Fruit fly (Drosophila melanogaster) whole organism, wandering third instar larva: Measurements from ENCODE around the gene heix.

Experiments used
- Abd-B ChIP-seq: fragments of >200 bp; optimal IDR thresholded peaks from 2 replicates; lab custom pipeline; 2017; ENCODE audit warnings: missing biosample characterization, missing genetic modification characterization
- CG32264 ChIP-seq: fragments of 200-800 bp; sonication (Bioruptor generic); optimal IDR thresholded peaks from 2 replicates; lab custom pipeline; 2016; ENCODE audit warnings: missing biosample characterization, missing genetic modification characterization
- CG9705 ChIP-seq: fragments of 200-800 bp; sonication (Bioruptor generic); optimal IDR thresholded peaks from 2 replicates; lab custom pipeline; 2018; ENCODE audit warnings: missing biosample characterization, mild to moderate bottlenecking, missing genetic modification characterization
- CrebA ChIP-seq: fragments of 200-800 bp; sonication (Bioruptor generic); optimal IDR thresholded peaks from 2 replicates; lab custom pipeline; 2016; ENCODE audit warnings: missing biosample characterization, mild to moderate bottlenecking, missing genetic modification characterization, borderline replicate concordance
- Dfd ChIP-seq: fragments of >200 bp; optimal IDR thresholded peaks from 2 replicates; lab custom pipeline; 2017; ENCODE audit warnings: missing biosample characterization, missing genetic modification characterization
- Dif ChIP-seq: fragments of 200-275, 200-300 bp; sonication (Bioruptor generic); optimal IDR thresholded peaks from 2 replicates; lab custom pipeline; 2018; ENCODE audit warnings: missing biosample characterization, missing genetic modification characterization; ENCODE audit not compliant: partially characterized antibody
- GATAd ChIP-seq: sonication (Bioruptor generic); optimal IDR thresholded peaks from 2 replicates; lab custom pipeline; 2016; ENCODE audit warnings: missing biosample characterization, missing genetic modification characterization
- HLH106 ChIP-seq: fragments of 200-800 bp; optimal IDR thresholded peaks from 3 replicates; lab custom pipeline; 2019; ENCODE audit warnings: missing biosample characterization, mild to moderate bottlenecking, missing genetic modification characterization, moderate library complexity
- Hnf4 ChIP-seq: fragments of 200-800 bp; sonication (Bioruptor generic); optimal IDR thresholded peaks from 2 replicates; lab custom pipeline; 2016; ENCODE audit warnings: missing biosample characterization, mild to moderate bottlenecking, missing genetic modification characterization
- Hr83 ChIP-seq: fragments of 200-300 bp; sonication (Bioruptor generic); optimal IDR thresholded peaks from 2 replicates; lab custom pipeline; 2016; ENCODE audit warnings: missing biosample characterization, mild to moderate bottlenecking, missing genetic modification characterization, moderate library complexity; ENCODE audit not compliant: poor library complexity, severe bottlenecking
- Myc ChIP-seq: fragments of >200 bp; optimal IDR thresholded peaks from 2 replicates; lab custom pipeline; 2017
- OdsH ChIP-seq: fragments of 200-800 bp; sonication (Bioruptor generic); optimal IDR thresholded peaks from 2 replicates; lab custom pipeline; 2016; ENCODE audit warnings: missing biosample characterization, mild to moderate bottlenecking, missing genetic modification characterization
- Rel ChIP-seq, 2 experiments: fragments of 200-800 bp; sonication (Bioruptor generic) in 1 of 2; optimal IDR thresholded peaks; 2 replicates in 1 of 2; 3 replicates in 1 of 2; lab custom pipeline; 2016 to 2019; ENCODE audit warnings: mild to moderate bottlenecking in 2 of 2, missing biosample characterization in 2 of 2, missing genetic modification characterization in 2 of 2, moderate library complexity in 1 of 2
- Sp1 ChIP-seq: fragments of 200-800 bp; sonication (Bioruptor generic); optimal IDR thresholded peaks from 3 replicates; lab custom pipeline; 2019; ENCODE audit warnings: missing biosample characterization, mild to moderate bottlenecking, missing genetic modification characterization, moderate library complexity
- Vsx2 ChIP-seq: fragments of 200-300, 225-300 bp; sonication (Bioruptor generic); optimal IDR thresholded peaks from 2 replicates; lab custom pipeline; 2018; ENCODE audit warnings: missing biosample characterization, missing genetic modification characterization; ENCODE audit not compliant: partially characterized antibody
- br ChIP-seq: fragments of 200-800 bp; sonication (Bioruptor generic); optimal IDR thresholded peaks from 2 replicates; lab custom pipeline; 2016; ENCODE audit warnings: missing biosample characterization, missing genetic modification characterization
- brk ChIP-seq: fragments of 200-800 bp; sonication (Bioruptor generic); optimal IDR thresholded peaks from 2 replicates; lab custom pipeline; 2016; ENCODE audit warnings: missing biosample characterization, mild to moderate bottlenecking, missing genetic modification characterization
- dl ChIP-seq, 2 experiments: fragments of 175-275, 200-275 bp in 1 of 2; fragments of 200-275 bp in 1 of 2; sonication (Bioruptor generic); optimal IDR thresholded peaks; lab custom pipeline; 2018; ENCODE audit warnings: mild to moderate bottlenecking in 2 of 2, missing biosample characterization in 2 of 2, missing genetic modification characterization in 2 of 2, moderate library complexity in 2 of 2; ENCODE audit not compliant: partially characterized antibody in 2 of 2, insufficient read depth in 1 of 2
- dmrt93B ChIP-seq: fragments of 200-800 bp; sonication (Bioruptor generic); optimal IDR thresholded peaks from 2 replicates; lab custom pipeline; 2018; ENCODE audit warnings: missing biosample characterization, mild to moderate bottlenecking, missing genetic modification characterization
- dsf ChIP-seq: sonication (Bioruptor generic); optimal IDR thresholded peaks from 2 replicates; lab custom pipeline; 2016; ENCODE audit warnings: missing biosample characterization, missing genetic modification characterization, borderline replicate concordance
- ey ChIP-seq: fragments of 200-800 bp; sonication (Bioruptor generic); optimal IDR thresholded peaks from 2 replicates; lab custom pipeline; 2016; ENCODE audit warnings: missing biosample characterization, missing genetic modification characterization
- foxo ChIP-seq, 2 experiments: fragments of 200-800 bp; sonication (Bioruptor generic); optimal IDR thresholded peaks; 2 replicates in 1 of 2; 3 replicates in 1 of 2; lab custom pipeline; 2016 to 2017; ENCODE audit warnings: missing biosample characterization in 2 of 2, missing genetic modification characterization in 2 of 2
- fru ChIP-seq: fragments of 200-800 bp; sonication (Bioruptor generic); optimal IDR thresholded peaks from 3 replicates; lab custom pipeline; 2016; ENCODE audit warnings: missing biosample characterization, mild to moderate bottlenecking, missing genetic modification characterization
- h ChIP-seq: fragments of 200-800 bp; sonication (Bioruptor generic); optimal IDR thresholded peaks from 3 replicates; lab custom pipeline; 2016; ENCODE audit warnings: missing biosample characterization, mild to moderate bottlenecking, missing genetic modification characterization
- jim ChIP-seq: fragments of 175-275, 200-325 bp; sonication (Bioruptor generic); optimal IDR thresholded peaks from 2 replicates; lab custom pipeline; 2016; ENCODE audit warnings: missing biosample characterization, mild to moderate bottlenecking, missing genetic modification characterization
- lola ChIP-seq: fragments of >200 bp; optimal IDR thresholded peaks from 2 replicates; lab custom pipeline; 2017; ENCODE audit warnings: missing biosample characterization, missing genetic modification characterization
- psq ChIP-seq: fragments of 200-800 bp; sonication (Bioruptor generic); optimal IDR thresholded peaks from 3 replicates; lab custom pipeline; 2017; ENCODE audit warnings: missing biosample characterization, mild to moderate bottlenecking, missing genetic modification characterization, moderate library complexity
- rgr ChIP-seq: fragments of 200-800 bp; sonication (Bioruptor generic); optimal IDR thresholded peaks from 3 replicates; lab custom pipeline; 2016; ENCODE audit warnings: missing biosample characterization, mild to moderate bottlenecking, missing genetic modification characterization
- sage ChIP-seq: fragments of 200-800 bp; sonication (Bioruptor generic); optimal IDR thresholded peaks from 2 replicates; lab custom pipeline; 2016; ENCODE audit warnings: missing biosample characterization, mild to moderate bottlenecking, missing genetic modification characterization
- woc ChIP-seq: sonication (Bioruptor generic); optimal IDR thresholded peaks from 2 replicates; lab custom pipeline; 2016; ENCODE audit warnings: missing biosample characterization, mild to moderate bottlenecking, missing genetic modification characterization

The heix gene

dm6 chr2L:16268869-16269231 lies 30.8 kb downstream of the heix start:
- TF ChIP-seq Vsx2 (GFP tag; lab: Kevin White, UChicago): no peak
- no peak for TF ChIP-seq h (GFP tag; lab: Kevin White, UChicago)
- no peak for TF ChIP-seq dmrt93B
- TF ChIP-seq jim (GFP tag; lab: Kevin White, UChicago): no peak
- no peak for TF ChIP-seq HLH106 (tag; lab: Kevin White, UChicago)
- TF ChIP-seq CG32264 (GFP tag; lab: Kevin White, UChicago): no peak
- TF ChIP-seq woc (GFP tag; lab: Kevin White, UChicago): no peak
- no peak for TF ChIP-seq Dfd (GFP tag; lab: Kevin White, UChicago)
- TF ChIP-seq brk (GFP tag; lab: Kevin White, UChicago): no peak
- TF ChIP-seq br: no peak

DNA sequence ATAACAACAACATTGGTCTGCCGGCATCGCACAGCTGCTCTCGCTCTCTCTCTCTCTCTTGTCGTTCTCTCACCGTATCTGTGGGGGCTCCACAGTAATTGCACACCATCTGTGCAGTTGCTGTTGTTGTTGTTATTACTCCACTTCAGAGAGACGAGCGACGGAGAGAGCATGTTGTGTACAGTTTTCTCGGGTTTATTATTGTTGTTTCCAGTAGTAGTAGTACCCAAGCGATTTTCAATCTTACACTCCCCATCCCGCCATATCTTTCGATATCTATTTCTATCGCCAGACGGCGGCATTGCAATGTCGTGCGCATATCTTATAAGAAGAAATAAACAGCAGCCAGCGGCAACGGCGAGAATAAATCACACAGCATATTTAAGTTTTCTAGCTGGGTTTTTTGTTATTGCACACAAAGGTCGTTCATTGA lies 31.5 kb downstream of the heix start:
- TF ChIP-seq GATAd (GFP tag; lab: Kevin White, UChicago) (no peak), Vsx2 (GFP tag; lab: Kevin White, UChicago) (peak; percentile 44), Rel (GFP tag; optimal IDR thresholded peaks at IDR 0.05; lab: Kevin White, UChicago) (no peak), Rel (tag; optimal IDR thresholded peaks at IDR 0.05; lab: Kevin White, UChicago) (peak; percentile 53), Hr83 (GFP tag; lab: Kevin White, UChicago) (no peak), dl (GFP tag; optimal IDR thresholded peaks at IDR 0.05; lab: Kevin White, UChicago; ENCODE audit: insufficient read depth in 1 of 2, partially characterized antibody in 2 of 2) (peak; percentile 67 to 71), Abd-B (GFP tag; lab: Kevin White, UChicago) (no peak), fru (GFP tag; lab: Kevin White, UChicago) (peak; percentile 86), ey (no peak), psq (GFP tag; lab: Kevin White, UChicago) (no peak), HLH106 (tag; lab: Kevin White, UChicago) (no peak), Dif (GFP tag; lab: Kevin White, UChicago) (peak; percentile 77)
- TF ChIP-seq, all 38 proteins: peak for 5

DNA sequence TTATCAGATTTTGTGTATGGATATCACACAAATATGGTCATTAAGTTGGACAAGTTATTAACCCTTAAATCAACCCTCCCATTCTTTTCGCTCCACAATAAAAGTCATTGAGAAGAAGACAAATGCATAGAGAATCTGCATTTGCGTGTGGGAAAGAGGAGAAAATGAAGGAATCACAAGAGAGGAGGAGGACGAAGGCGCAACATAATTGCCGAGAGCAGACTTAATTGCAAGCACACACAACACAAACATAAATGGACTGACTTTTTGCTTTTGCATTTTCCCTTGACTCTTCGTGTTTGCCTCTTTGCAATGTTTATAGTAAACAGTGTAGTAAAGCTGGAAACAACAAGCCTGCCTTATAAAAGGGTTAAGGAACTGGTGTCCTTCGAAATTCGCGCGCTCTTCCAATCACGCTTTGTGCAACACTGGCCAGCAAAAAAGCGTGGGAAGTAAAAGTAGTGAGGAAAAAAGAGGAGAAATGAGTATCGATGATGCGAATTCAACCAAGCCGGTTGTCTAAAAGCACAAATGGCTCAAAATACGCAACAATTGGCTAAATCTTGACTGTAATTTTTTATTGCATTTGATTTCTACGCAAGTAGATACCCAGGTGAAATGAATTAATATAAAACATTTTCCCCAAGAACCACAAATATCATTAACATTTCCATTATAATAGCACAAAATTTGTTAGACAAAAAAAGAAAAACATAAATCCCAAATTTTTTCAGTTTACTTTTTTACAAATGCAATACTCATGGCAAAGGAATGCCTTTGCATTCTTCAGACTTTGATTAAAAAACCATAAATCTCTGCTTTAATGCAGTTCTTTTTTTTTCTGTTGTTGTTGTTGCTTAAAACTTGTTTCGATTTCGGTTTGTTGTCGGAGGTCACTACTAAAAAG lies 32.2 kb downstream of the heix start:
- TF ChIP-seq Myc (lab: Kevin White, UChicago): no peak
- no peak for TF ChIP-seq OdsH (GFP tag; lab: Kevin White, UChicago)
- peak; percentile 82 for TF ChIP-seq psq (GFP tag; lab: Kevin White, UChicago)
- TF ChIP-seq Hr83 (GFP tag; lab: Kevin White, UChicago): peak; percentile 27
- no peak for TF ChIP-seq woc (GFP tag; lab: Kevin White, UChicago)
- TF ChIP-seq HLH106 (tag; lab: Kevin White, UChicago): no peak
- no peak for TF ChIP-seq h (GFP tag; lab: Kevin White, UChicago)
- TF ChIP-seq dmrt93B: no peak
- TF ChIP-seq ey: peak; percentile 3
- TF ChIP-seq CG9705 (GFP tag; lab: Kevin White, UChicago): no peak
- peak in 1 of 2 experiments; percentile 18 for TF ChIP-seq foxo (GFP tag; optimal IDR thresholded peaks at IDR 0.05; lab: Kevin White, UChicago)
- no peak for TF ChIP-seq sage (GFP tag; lab: Kevin White, UChicago)
- no peak for TF ChIP-seq dsf
- no peak for TF ChIP-seq Abd-B (GFP tag; lab: Kevin White, UChicago)

dm6 chr2L:16263723-16264122 lies 35.9 kb downstream of the heix start:
- TF ChIP-seq dsf (no peak), lola (GFP tag; lab: Kevin White, UChicago) (no peak), ey (no peak), Myc (lab: Kevin White, UChicago) (no peak), Hnf4 (GFP tag; lab: Kevin White, UChicago) (no peak), dmrt93B (no peak)

DNA sequence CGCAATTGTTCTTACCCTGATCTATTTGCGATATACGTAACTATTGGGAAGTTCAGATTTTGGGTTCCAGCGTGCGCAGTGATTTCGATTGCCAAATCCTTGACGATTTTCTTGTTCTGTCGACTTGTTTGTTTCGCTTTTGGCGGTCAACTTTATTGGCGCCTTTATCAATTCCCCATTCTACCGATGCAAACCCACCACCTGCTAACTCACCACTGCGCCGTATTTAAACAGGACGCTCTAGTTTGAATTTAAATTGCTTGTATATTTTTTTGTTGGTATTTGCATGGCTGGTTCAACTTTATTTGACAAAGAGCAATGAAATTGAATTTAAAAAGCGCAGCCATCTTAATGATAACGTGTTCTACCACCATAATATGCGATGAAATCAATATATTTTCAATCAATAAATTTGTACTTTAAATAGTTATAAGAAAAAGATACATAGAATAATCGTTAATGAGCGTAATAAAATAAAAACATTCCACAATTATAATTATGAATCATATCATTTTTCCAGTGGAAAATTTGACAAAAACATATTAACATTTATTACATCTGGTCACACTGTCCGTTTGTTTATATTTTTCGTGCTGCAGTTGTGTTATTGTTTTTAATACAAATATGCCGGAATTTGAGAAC lies 38.0 kb downstream of the heix start, which contains the start of the genes twe and CG4935:
Gene twe, minus strand, starts transcription at position 302 of the 642 bp plus-strand sequence.
Gene CG4935, plus strand, starts transcription at position 566 of the 642 bp plus-strand sequence.
- TF ChIP-seq rgr (peak; percentile 36), psq (GFP tag; lab: Kevin White, UChicago) (peak; percentile 1), OdsH (GFP tag; lab: Kevin White, UChicago) (peak; percentile 4), Vsx2 (GFP tag; lab: Kevin White, UChicago) (no peak), Sp1 (GFP tag; lab: Kevin White, UChicago) (no peak), Myc (lab: Kevin White, UChicago) (peak; percentile 40), CrebA (GFP tag; lab: Kevin White, UChicago) (no peak)
